Fruit fly (Drosophila melanogaster) whole organism, wandering third instar larva: ENCODE results near the gene loj.

Experiments used
- Hnf4 ChIP-seq: fragments of 200-800 bp; sonication (Bioruptor generic); optimal IDR thresholded peaks from 2 replicates; lab custom pipeline; 2016; ENCODE audit warnings: missing biosample characterization, mild to moderate bottlenecking, missing genetic modification characterization
- Myc ChIP-seq: fragments of >200 bp; optimal IDR thresholded peaks from 2 replicates; lab custom pipeline; 2017
- fru ChIP-seq: fragments of 200-800 bp; sonication (Bioruptor generic); optimal IDR thresholded peaks from 3 replicates; lab custom pipeline; 2016; ENCODE audit warnings: missing biosample characterization, mild to moderate bottlenecking, missing genetic modification characterization
- pan ChIP-seq: fragments of >200 bp; optimal IDR thresholded peaks from 2 replicates; lab custom pipeline; 2017
- sage ChIP-seq: fragments of 200-800 bp; sonication (Bioruptor generic); optimal IDR thresholded peaks from 2 replicates; lab custom pipeline; 2016; ENCODE audit warnings: missing biosample characterization, mild to moderate bottlenecking, missing genetic modification characterization

- TF ChIP-seq pan (lab: Kevin White, UChicago) (no peak), sage (GFP tag; lab: Kevin White, UChicago) (no peak), Myc (lab: Kevin White, UChicago) (no peak), fru (GFP tag; lab: Kevin White, UChicago) (no peak), Hnf4 (GFP tag; lab: Kevin White, UChicago) (no peak)
Observed at dm6 chr3L:6050230-6050807, 44.5 kb upstream of the loj start, which contains the start of gene Jon65Aiii.
